Worm (Caenorhabditis elegans) whole organism, L4 larva: ENCODE measurements around the gene F08F8.6.

Experiments used
- D1046.2 ChIP-seq: fragments of 200-800 bp; sonication (Bioruptor generic); IDR thresholded peaks from 2 replicates; pipeline ENCODE4 v1.3.6; 2022; ENCODE audit warnings: missing genetic modification characterization, missing compliant biosample characterization
- F10B5.3 ChIP-seq: sonication (generic microtip); optimal IDR thresholded peaks from 2 replicates; lab custom pipeline; 2016; ENCODE audit warnings: mild to moderate bottlenecking, missing genetic modification characterization, missing compliant biosample characterization
- F26F4.8 ChIP-seq: fragments of 200-800 bp; sonication (Bioruptor generic); conservative IDR thresholded peaks from 2 replicates; pipeline ENCODE4 v1.3.6; 2022; ENCODE audit warnings: missing genetic modification characterization, missing compliant biosample characterization
- F37D6.2 ChIP-seq: sonication (generic microtip); optimal IDR thresholded peaks from 2 replicates; lab custom pipeline; 2016; ENCODE audit warnings: mild to moderate bottlenecking, missing genetic modification characterization, missing compliant biosample characterization
- F49E8.2 ChIP-seq: sonication (generic microtip); optimal IDR thresholded peaks from 2 replicates; lab custom pipeline; 2016; ENCODE audit warnings: missing compliant biosample characterization, mild to moderate bottlenecking, missing genetic modification characterization, borderline replicate concordance
- T20F7.1 ChIP-seq: fragments of 200-800 bp; sonication (Bioruptor generic); optimal IDR thresholded peaks from 2 replicates; lab custom pipeline; 2018; ENCODE audit warnings: mild to moderate bottlenecking, missing genetic modification characterization, missing compliant biosample characterization
- T26A8.4 ChIP-seq: fragments of 200-800 bp; sonication (Bioruptor generic); IDR thresholded peaks from 2 replicates; pipeline ENCODE4 v1.3.6; 2022; ENCODE audit warnings: missing genetic modification characterization, missing compliant biosample characterization
- Y105C5A.15 ChIP-seq: fragments of 200-800 bp; sonication (Bioruptor generic); IDR thresholded peaks from 2 replicates; pipeline ENCODE4 v1.3.6; 2022; ENCODE audit warnings: missing genetic modification characterization, missing compliant biosample characterization
- Y48G9A.11 ChIP-seq: fragments of 200-800 bp; sonication (Bioruptor generic); IDR thresholded peaks from 2 replicates; pipeline ENCODE4 v1.3.6; 2022; ENCODE audit warnings: missing genetic modification reagents, missing genetic modification characterization, missing compliant biosample characterization
- aha-1 ChIP-seq: fragments of 150-350 bp; peaks from one replicate; lab custom pipeline; 2014; ENCODE audit warnings: missing biosample characterization, missing genetic modification characterization
- ceh-20 ChIP-seq: fragments of 200-800 bp; sonication (Bioruptor generic); IDR thresholded peaks from 2 replicates; pipeline ENCODE4 v1.3.6; 2022; ENCODE audit warnings: missing genetic modification reagents, missing genetic modification characterization, missing compliant biosample characterization
- ceh-82 ChIP-seq: sonication (generic microtip); optimal IDR thresholded peaks from 2 replicates; lab custom pipeline; 2017; ENCODE audit warnings: missing biosample characterization, missing genetic modification characterization
- cey-2 ChIP-seq: sonication (generic microtip); optimal IDR thresholded peaks from 3 replicates; lab custom pipeline; 2017; ENCODE audit warnings: missing genetic modification characterization, mild to moderate bottlenecking, missing compliant biosample characterization, antibody characterized with exemption, borderline replicate concordance; ENCODE audit not compliant: insufficient read depth
- ctbp-1 ChIP-seq: fragments of 200-800 bp; sonication (Bioruptor generic); IDR thresholded peaks from 2 replicates; pipeline ENCODE4 v1.3.6; 2022; ENCODE audit warnings: missing genetic modification reagents, missing genetic modification characterization, missing compliant biosample characterization
- daf-12 ChIP-seq: fragments of 150-350 bp; optimal IDR thresholded peaks from 2 replicates; lab custom pipeline; 2014; ENCODE audit warnings: missing biosample characterization, missing genetic modification reagents, missing genetic modification characterization
- daf-16 ChIP-seq, 3 experiments: sonication (generic microtip); optimal IDR thresholded peaks; 2 replicates each; lab custom pipeline; 2016 to 2017; ENCODE audit warnings: missing genetic modification characterization in 3 of 3, missing genetic modification reagents in 3 of 3, mild to moderate bottlenecking in 2 of 3, missing compliant biosample characterization in 2 of 3, missing biosample characterization in 1 of 3, moderate library complexity in 1 of 3
- daf-19 ChIP-seq: fragments of 200-800 bp; sonication (Bioruptor generic); conservative IDR thresholded peaks from 2 replicates; pipeline ENCODE4 v1.3.6; 2022; ENCODE audit warnings: missing genetic modification characterization, missing compliant biosample characterization
- dmd-6 ChIP-seq: fragments of 200-800 bp; sonication (Bioruptor generic); IDR thresholded peaks from 2 replicates; pipeline ENCODE4 v1.3.6; 2022; ENCODE audit warnings: missing genetic modification reagents, missing genetic modification characterization, missing compliant biosample characterization
- dmd-8 ChIP-seq: fragments of 200-800 bp; sonication (Bioruptor generic); IDR thresholded peaks from 2 replicates; pipeline ENCODE4 v1.3.6; 2022; ENCODE audit warnings: missing genetic modification characterization, missing compliant biosample characterization
- dve-1 ChIP-seq: sonication (generic microtip); optimal IDR thresholded peaks from 2 replicates; lab custom pipeline; 2017; ENCODE audit warnings: antibody characterized with exemption, mild to moderate bottlenecking, missing genetic modification characterization, missing compliant biosample characterization; ENCODE audit not compliant: insufficient read depth
- egl-27 ChIP-seq: sonication (generic microtip); optimal IDR thresholded peaks from 3 replicates; lab custom pipeline; 2017; ENCODE audit warnings: missing biosample characterization, missing genetic modification reagents, missing genetic modification characterization
- egl-43 ChIP-seq: fragments of 200-800 bp; sonication (Bioruptor generic); IDR thresholded peaks from 2 replicates; pipeline ENCODE4 v1.3.6; 2022; ENCODE audit warnings: missing genetic modification reagents, missing genetic modification characterization, missing compliant biosample characterization
- fkh-10 ChIP-seq: fragments of 150-350 bp; optimal IDR thresholded peaks from 2 replicates; lab custom pipeline; 2014; ENCODE audit warnings: missing biosample characterization, missing genetic modification reagents, missing genetic modification characterization
- fos-1 ChIP-seq: fragments of 150-350 bp; optimal IDR thresholded peaks from 2 replicates; lab custom pipeline; 2014; ENCODE audit warnings: missing biosample characterization, missing genetic modification characterization
- hlh-11 ChIP-seq: fragments of 200-800 bp; sonication (Bioruptor generic); optimal IDR thresholded peaks from 2 replicates; lab custom pipeline; 2018; ENCODE audit warnings: mild to moderate bottlenecking, missing genetic modification characterization, missing compliant biosample characterization
- hlh-30 ChIP-seq: sonication (generic microtip); optimal IDR thresholded peaks from 2 replicates; lab custom pipeline; 2017; ENCODE audit warnings: antibody characterized with exemption, mild to moderate bottlenecking, missing genetic modification characterization, missing compliant biosample characterization; ENCODE audit not compliant: insufficient read depth
- lim-7 ChIP-seq: fragments of 200-800 bp; sonication (Bioruptor generic); IDR thresholded peaks from 2 replicates; pipeline ENCODE4 v1.3.6; 2022; ENCODE audit warnings: missing genetic modification characterization, missing compliant biosample characterization
- lin-13 ChIP-seq: fragments of 150-350 bp; optimal IDR thresholded peaks from 2 replicates; lab custom pipeline; 2014; ENCODE audit warnings: missing biosample characterization, missing genetic modification reagents, missing genetic modification characterization
- lin-29 ChIP-seq: fragments of 200-800 bp; sonication (Bioruptor generic); IDR thresholded peaks from 2 replicates; pipeline ENCODE4 v1.3.6; 2022; ENCODE audit warnings: missing genetic modification reagents, missing genetic modification characterization, missing compliant biosample characterization
- lin-38 ChIP-seq: fragments of 200-800 bp; sonication (Bioruptor generic); IDR thresholded peaks from 2 replicates; pipeline ENCODE4 v1.3.6; 2022; ENCODE audit warnings: missing genetic modification reagents, missing genetic modification characterization, missing compliant biosample characterization
- lir-3 ChIP-seq: sonication (generic microtip); optimal IDR thresholded peaks from 2 replicates; lab custom pipeline; 2016; ENCODE audit warnings: mild to moderate bottlenecking, missing genetic modification characterization, missing compliant biosample characterization
- lsy-2 ChIP-seq, 2 experiments: fragments of 150-350 bp in 1 of 2; sonication (generic microtip) in 1 of 2; optimal IDR thresholded peaks; 2 replicates each; lab custom pipeline; 2014 to 2017; ENCODE audit warnings: missing biosample characterization in 2 of 2, missing genetic modification characterization in 2 of 2
- mes-2 ChIP-seq: sonication (generic microtip); optimal IDR thresholded peaks from 2 replicates; lab custom pipeline; 2016; ENCODE audit warnings: missing genotype, mild to moderate bottlenecking, missing genetic modification characterization, missing compliant biosample characterization; ENCODE audit not compliant: poor library complexity, severe bottlenecking
- mxl-2 ChIP-seq: fragments of 200-800 bp; sonication (Bioruptor generic); conservative IDR thresholded peaks from 2 replicates; pipeline ENCODE4 v1.3.6; 2022; ENCODE audit warnings: missing genetic modification reagents, missing genetic modification characterization, missing compliant biosample characterization
- mxl-3 ChIP-seq: fragments of 200-800 bp; sonication (Bioruptor generic); optimal IDR thresholded peaks from 2 replicates; lab custom pipeline; 2018; ENCODE audit warnings: mild to moderate bottlenecking, missing genetic modification characterization, missing compliant biosample characterization
- nhr-111 ChIP-seq: fragments of 200-800 bp; sonication (Bioruptor generic); optimal IDR thresholded peaks from 2 replicates; lab custom pipeline; 2018; ENCODE audit warnings: mild to moderate bottlenecking, missing genetic modification characterization, missing compliant biosample characterization
- nhr-41 ChIP-seq: fragments of 200-800 bp; sonication (Bioruptor generic); IDR thresholded peaks from 2 replicates; pipeline ENCODE4 v1.3.6; 2022; ENCODE audit warnings: missing genetic modification reagents, missing genetic modification characterization, missing compliant biosample characterization
- nhr-48 ChIP-seq: sonication (generic microtip); optimal IDR thresholded peaks from 2 replicates; lab custom pipeline; 2016; ENCODE audit warnings: mild to moderate bottlenecking, missing genetic modification characterization, missing compliant biosample characterization
- nhr-6 ChIP-seq: fragments of 150-350 bp; optimal IDR thresholded peaks from 2 replicates; lab custom pipeline; 2014; ENCODE audit warnings: missing biosample characterization, missing genetic modification characterization
- nhr-76 ChIP-seq: fragments of 150-350 bp; optimal IDR thresholded peaks from 2 replicates; lab custom pipeline; 2014; ENCODE audit warnings: missing biosample characterization, missing genetic modification characterization
- pqm-1 ChIP-seq: sonication (generic microtip); optimal IDR thresholded peaks from 2 replicates; lab custom pipeline; 2017; ENCODE audit warnings: missing biosample characterization, missing genetic modification characterization
- rbr-2 ChIP-seq: sonication (generic microtip); optimal IDR thresholded peaks from 2 replicates; lab custom pipeline; 2016; ENCODE audit warnings: missing genotype, missing genetic modification characterization, missing compliant biosample characterization
- snpc-4 ChIP-seq: fragments of 150-350 bp; optimal IDR thresholded peaks from 2 replicates; lab custom pipeline; 2014; ENCODE audit warnings: missing biosample characterization, missing genetic modification characterization
- spr-1 ChIP-seq: sonication (generic microtip); optimal IDR thresholded peaks from 2 replicates; lab custom pipeline; 2016; ENCODE audit warnings: mild to moderate bottlenecking, missing genetic modification characterization, missing compliant biosample characterization
- spr-3 ChIP-seq: fragments of 200-800 bp; sonication (Bioruptor generic); optimal IDR thresholded peaks from 2 replicates; lab custom pipeline; 2018; ENCODE audit warnings: mild to moderate bottlenecking, missing genetic modification characterization, missing compliant biosample characterization
- unc-130 ChIP-seq: sonication (generic microtip); optimal IDR thresholded peaks from 2 replicates; lab custom pipeline; 2016; ENCODE audit warnings: missing genetic modification reagents, missing genetic modification characterization, missing compliant biosample characterization
- unc-39 ChIP-seq: sonication (generic microtip); optimal IDR thresholded peaks from 2 replicates; lab custom pipeline; 2017; ENCODE audit warnings: missing biosample characterization, missing genetic modification characterization
- vab-7 ChIP-seq: fragments of 200-800 bp; sonication (Bioruptor generic); IDR thresholded peaks from 2 replicates; pipeline ENCODE4 v1.3.6; 2022; ENCODE audit warnings: missing genetic modification reagents, missing genetic modification characterization, missing compliant biosample characterization
- zfp-3 ChIP-seq: fragments of 200-800 bp; sonication (Bioruptor generic); conservative IDR thresholded peaks from 2 replicates; pipeline ENCODE4 v1.3.6; 2022; ENCODE audit warnings: missing genetic modification reagents, missing genetic modification characterization, missing compliant biosample characterization
- ztf-7 ChIP-seq: fragments of 150-350 bp; optimal IDR thresholded peaks from 2 replicates; lab custom pipeline; 2014; ENCODE audit warnings: missing biosample characterization, missing genetic modification characterization

F08F8.6 gene

DNA sequence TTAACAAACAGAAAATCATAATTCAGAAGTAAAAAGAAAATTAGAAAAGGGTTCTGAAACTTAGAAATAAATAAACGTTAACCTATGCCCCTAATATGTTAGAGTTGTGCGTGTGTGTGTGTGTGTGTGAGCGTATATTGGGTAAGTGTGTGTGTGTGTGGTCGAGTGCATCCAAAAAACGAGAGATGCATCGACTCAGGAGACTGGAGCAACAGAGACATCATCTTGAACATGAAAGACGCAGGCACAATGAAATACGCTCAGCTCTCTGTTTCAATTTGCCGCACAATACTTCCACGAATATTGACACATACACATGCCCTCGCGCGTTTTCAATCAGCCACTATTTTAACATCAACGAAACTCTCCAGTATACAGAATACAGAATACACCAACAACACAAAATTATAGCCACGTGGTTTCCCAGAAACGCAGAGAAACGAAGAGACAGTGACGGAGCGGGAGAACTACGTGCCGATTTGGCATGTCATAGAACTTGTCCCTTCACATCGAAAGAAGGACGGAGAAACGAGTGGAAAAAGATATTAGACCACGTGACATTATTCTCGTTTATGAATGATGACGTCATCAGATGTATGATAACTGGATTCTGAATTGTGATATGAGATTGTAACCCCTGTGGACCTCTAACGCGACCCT is 32.8 kb downstream of the F08F8.6 start:
- TF ChIP-seq nhr-48 (tag; lab: Kevin White, UChicago) (peak; percentile 89), hlh-30 (tag; lab: Kevin White, UChicago) (peak; percentile 96), dmd-6 (GFP tag; lab: Robert Waterston, UW) (peak; percentile 86), ztf-7 (tag; lab: Kevin White, UChicago) (no peak), nhr-41 (no peak), rbr-2 (peak; percentile 55), F49E8.2 (no peak), egl-43 (GFP tag; lab: Robert Waterston, UW) (peak; percentile 56; the same call in 1 of the 2 replicates), Y105C5A.15 (GFP tag; lab: Robert Waterston, UW) (no peak), dmd-8 (GFP tag; lab: Robert Waterston, UW) (no peak), daf-19 (GFP tag; lab: Robert Waterston, UW) (no peak), spr-1 (tag; lab: Kevin White, UChicago) (no peak), daf-16 (GFP tag; optimal IDR thresholded peaks at IDR 0.05; lab: Kevin White, UChicago) (no peak), daf-16 (tag; optimal IDR thresholded peaks at IDR 0.05; lab: Kevin White, UChicago) (peak; percentile 68), vab-7 (GFP tag; lab: Robert Waterston, UW) (no peak), nhr-76 (tag; lab: Kevin White, UChicago) (no peak), nhr-6 (tag; lab: Kevin White, UChicago) (no peak), egl-27 (no peak), lin-29 (GFP tag; lab: Robert Waterston, UW) (no peak), F37D6.2 (tag; lab: Kevin White, UChicago) (no peak), lin-38 (GFP tag; lab: Robert Waterston, UW) (no peak), snpc-4 (tag; lab: Kevin White, UChicago) (no peak), ctbp-1 (GFP tag; lab: Robert Waterston, UW) (no peak), spr-3 (GFP tag; lab: Kevin White, UChicago) (peak; percentile 46), D1046.2 (GFP tag; lab: Robert Waterston, UW) (no peak), cey-2 (peak; percentile 64), T20F7.1 (GFP tag; lab: Kevin White, UChicago) (peak; percentile 65), mxl-3 (GFP tag; lab: Kevin White, UChicago) (peak; percentile 92), aha-1 (tag; lab: Kevin White, UChicago) (peak; percentile 100), lir-3 (no peak), lim-7 (GFP tag; lab: Robert Waterston, UW) (no peak), ceh-20 (GFP tag; lab: Robert Waterston, UW) (no peak), lsy-2 (tag; optimal IDR thresholded peaks at IDR 0.05; lab: Kevin White, UChicago) (peak in 1 of 2 experiments; percentile 81), daf-12 (tag; lab: Kevin White, UChicago) (no peak), unc-130 (no peak), mes-2 (tag; lab: Kevin White, UChicago) (peak; percentile 46), nhr-111 (no peak), fkh-10 (GFP tag; lab: Kevin White, UChicago) (no peak), Y48G9A.11 (GFP tag; lab: Robert Waterston, UW) (no peak), ceh-82 (tag; lab: Kevin White, UChicago) (no peak), unc-39 (tag; lab: Kevin White, UChicago) (no peak), zfp-3 (GFP tag; lab: Robert Waterston, UW) (0 out of 2 replicates have a peak, but pooled peaks have one; percentile 46), F10B5.3 (tag; lab: Kevin White, UChicago) (no peak), mxl-2 (GFP tag; lab: Robert Waterston, UW) (no peak), pqm-1 (tag; lab: Kevin White, UChicago) (peak; percentile 17), T26A8.4 (GFP tag; lab: Robert Waterston, UW) (peak; percentile 74), F26F4.8 (GFP tag; lab: Robert Waterston, UW) (no peak), fos-1 (tag; lab: Kevin White, UChicago) (no peak), dve-1 (tag; lab: Kevin White, UChicago) (peak; percentile 86), hlh-11 (peak; percentile 92), lin-13 (GFP tag; lab: Kevin White, UChicago) (peak; percentile 12)
